Fruit fly (Drosophila melanogaster) whole organism, embryonic: ENCODE results near the gene Pcyt1.
A peak's percentile ranks its signal among the peaks of the same experiment; 100 is the strongest.

Experiments used
- Awh ChIP-seq: fragments of 200-800 bp; sonication (Bioruptor generic); IDR thresholded peaks from 2 replicates; pipeline ENCODE4, ENCODE4 v1.3.6; 2022; ENCODE audit warnings: missing biosample characterization, missing genetic modification characterization
- B-H2 ChIP-seq: fragments of 200-800 bp; sonication (Bioruptor generic); optimal IDR thresholded peaks from 2 replicates; lab custom pipeline; 2018; ENCODE audit warnings: missing biosample characterization, mild to moderate bottlenecking, missing genetic modification characterization
- Bdp1 ChIP-seq: fragments of 200-800 bp; sonication (Bioruptor generic); optimal IDR thresholded peaks from 3 replicates; lab custom pipeline; 2016; ENCODE audit warnings: missing biosample characterization, missing genetic modification characterization
- CG10209 ChIP-seq: fragments of 200-800 bp; sonication (Bioruptor generic); optimal IDR thresholded peaks from 3 replicates; lab custom pipeline; 2017; ENCODE audit warnings: missing biosample characterization, mild to moderate bottlenecking, missing genetic modification characterization, missing genetic modification reagents
- CG10321 ChIP-seq: fragments of 200-800 bp; sonication (Bioruptor generic); IDR thresholded peaks from 2 replicates; pipeline ENCODE4 v1.3.6; 2022; ENCODE audit warnings: missing biosample characterization, missing genetic modification characterization
- CG12155 ChIP-seq: fragments of 200-800 bp; sonication (Bioruptor generic); optimal IDR thresholded peaks from 3 replicates; lab custom pipeline; 2016; ENCODE audit warnings: missing biosample characterization, missing genetic modification characterization
- CG14014 ChIP-seq: fragments of 200-800 bp; sonication (Bioruptor generic); IDR thresholded peaks from 2 replicates; pipeline ENCODE4 v1.3.6; 2022; ENCODE audit warnings: missing biosample characterization, missing genetic modification characterization
- CG14860 ChIP-seq: fragments of 200-800 bp; sonication (Bioruptor generic); IDR thresholded peaks from 3 replicates; pipeline ENCODE4 v1.3.6; 2022; ENCODE audit warnings: missing biosample characterization, missing genetic modification characterization; ENCODE audit not compliant: partially characterized antibody
- CG16779 ChIP-seq: fragments of 200-800 bp; sonication (Bioruptor generic); IDR thresholded peaks from 2 replicates; pipeline ENCODE4 v1.3.6; 2022; ENCODE audit warnings: missing biosample characterization, missing genetic modification characterization
- CG18619 ChIP-seq: fragments of 200-800 bp; sonication (Bioruptor generic); optimal IDR thresholded peaks from 3 replicates; lab custom pipeline; 2017; ENCODE audit warnings: missing biosample characterization, mild to moderate bottlenecking, missing genetic modification characterization
- CG2129 ChIP-seq: fragments of 200-800 bp; sonication (Bioruptor generic); IDR thresholded peaks from 2 replicates; pipeline ENCODE4 v1.3.6; 2022; ENCODE audit warnings: missing biosample characterization, missing genetic modification characterization; ENCODE audit not compliant: partially characterized antibody
- CG2678 ChIP-seq: fragments of 200-800 bp; sonication (Bioruptor generic); optimal IDR thresholded peaks from 3 replicates; lab custom pipeline; 2019; ENCODE audit warnings: missing biosample characterization, mild to moderate bottlenecking, missing genetic modification characterization, moderate library complexity
- CG3065 ChIP-seq: fragments of 200-800 bp; sonication (Bioruptor generic); optimal IDR thresholded peaks from 2 replicates; lab custom pipeline; 2016; ENCODE audit warnings: missing biosample characterization, missing genetic modification characterization
- CG5245 ChIP-seq: fragments of 200-800 bp; sonication (Bioruptor generic); optimal IDR thresholded peaks from 3 replicates; lab custom pipeline; 2016; ENCODE audit warnings: missing biosample characterization, missing genetic modification characterization
- CG6854 ChIP-seq: fragments of 200-800 bp; sonication (Bioruptor generic); optimal IDR thresholded peaks from 3 replicates; lab custom pipeline; 2017; ENCODE audit warnings: missing biosample characterization, mild to moderate bottlenecking, missing genetic modification characterization
- CG8089 ChIP-seq: fragments of 200-800 bp; sonication (Bioruptor generic); optimal IDR thresholded peaks from 3 replicates; lab custom pipeline; 2016; ENCODE audit warnings: missing biosample characterization, missing genetic modification characterization
- CG8281 ChIP-seq: fragments of 200-800 bp; sonication (Bioruptor generic); optimal IDR thresholded peaks from 2 replicates; lab custom pipeline; 2018; ENCODE audit warnings: missing biosample characterization, mild to moderate bottlenecking, missing genetic modification characterization, moderate library complexity
- CG8290 ChIP-seq, 3 experiments: fragments of 200-800 bp; sonication (Bioruptor generic); optimal IDR thresholded peaks; 2 replicates each; lab custom pipeline; 2016 to 2019; ENCODE audit warnings: missing biosample characterization in 3 of 3, missing genetic modification characterization in 3 of 3, mild to moderate bottlenecking in 2 of 3, moderate library complexity in 1 of 3
- CG8924 ChIP-seq: fragments of 200-800 bp; optimal IDR thresholded peaks from 3 replicates; lab custom pipeline; 2019; ENCODE audit warnings: missing biosample characterization, mild to moderate bottlenecking, missing genetic modification characterization, moderate library complexity
- CG9609 ChIP-seq: fragments of 200-800 bp; sonication (Bioruptor generic); optimal IDR thresholded peaks from 3 replicates; lab custom pipeline; 2016; ENCODE audit warnings: missing biosample characterization, missing genetic modification characterization
- CG9797 ChIP-seq: fragments of 200-800 bp; sonication (Bioruptor generic); optimal IDR thresholded peaks from 3 replicates; lab custom pipeline; 2018; ENCODE audit warnings: missing biosample characterization, mild to moderate bottlenecking, missing genetic modification characterization
- Dbx ChIP-seq: fragments of 200-800 bp; sonication (Bioruptor generic); IDR thresholded peaks from 3 replicates; pipeline ENCODE4 v1.3.6; 2022; ENCODE audit warnings: missing biosample characterization, missing genetic modification characterization
- Hmx ChIP-seq: fragments of 200-800 bp; sonication (Bioruptor generic); optimal IDR thresholded peaks from 2 replicates; lab custom pipeline; 2016; ENCODE audit warnings: missing biosample characterization, missing genetic modification characterization
- Kr ChIP-seq: fragments of 200-800 bp; sonication (Bioruptor generic); optimal IDR thresholded peaks from 2 replicates; lab custom pipeline; 2017; ENCODE audit warnings: missing biosample characterization, mild to moderate bottlenecking, missing genetic modification characterization
- Lpt ChIP-seq: fragments of >200 bp; optimal IDR thresholded peaks from 2 replicates; lab custom pipeline; 2018; ENCODE audit warnings: missing biosample characterization, missing genetic modification characterization
- Meics ChIP-seq: fragments of 200-800 bp; sonication (Bioruptor generic); optimal IDR thresholded peaks from 2 replicates; lab custom pipeline; 2017; ENCODE audit warnings: missing biosample characterization, mild to moderate bottlenecking, missing genetic modification characterization
- Myb ChIP-seq: fragments of 200-800 bp; sonication (Bioruptor generic); optimal IDR thresholded peaks from 2 replicates; lab custom pipeline; 2016; ENCODE audit warnings: missing biosample characterization, missing genetic modification characterization
- NK7.1 ChIP-seq: fragments of 200-800 bp; sonication (Bioruptor generic); optimal IDR thresholded peaks from 3 replicates; lab custom pipeline; 2016; ENCODE audit warnings: missing biosample characterization, missing genetic modification characterization
- Nf-YB ChIP-seq: fragments of 200-800 bp; sonication (Bioruptor generic); optimal IDR thresholded peaks from 3 replicates; lab custom pipeline; 2019; ENCODE audit warnings: missing biosample characterization, mild to moderate bottlenecking, missing genetic modification characterization, moderate library complexity
- Sox102F ChIP-seq: fragments of 200-800 bp; sonication (Bioruptor generic); optimal IDR thresholded peaks from 2 replicates; lab custom pipeline; 2018; ENCODE audit warnings: missing biosample characterization, mild to moderate bottlenecking, missing genetic modification characterization, moderate library complexity
- Sry-β ChIP-seq: fragments of 200-800 bp; sonication (Bioruptor generic); optimal IDR thresholded peaks from 2 replicates; lab custom pipeline; 2018; ENCODE audit warnings: missing biosample characterization, mild to moderate bottlenecking, missing genetic modification characterization, moderate library complexity
- Stat92E ChIP-seq, 3 experiments: fragments of >200 bp in 2 of 3; fragments of 200-800 bp in 1 of 3; sonication (Bioruptor generic) in 1 of 3; optimal IDR thresholded peaks; 2 replicates each; lab custom pipeline; 2017 to 2019; ENCODE audit warnings: missing biosample characterization in 3 of 3, missing genetic modification characterization in 3 of 3, mild to moderate bottlenecking in 1 of 3, moderate library complexity in 1 of 3
- Xrp1 ChIP-seq: fragments of 200-800 bp; sonication (Bioruptor generic); IDR thresholded peaks from 2 replicates; pipeline ENCODE4 v1.3.6; 2022; ENCODE audit warnings: missing biosample characterization, missing genetic modification characterization
- ap ChIP-seq: fragments of 200-800 bp; sonication (Bioruptor generic); IDR thresholded peaks from 2 replicates; pipeline ENCODE4 v1.3.6; 2022; ENCODE audit warnings: missing biosample characterization, missing genetic modification characterization
- bab2 ChIP-seq: fragments of 200-800 bp; sonication (Bioruptor generic); optimal IDR thresholded peaks from 2 replicates; lab custom pipeline; 2016; ENCODE audit warnings: missing biosample characterization, missing genetic modification characterization
- chinmo ChIP-seq: fragments of 200-800 bp; sonication (Bioruptor generic); IDR thresholded peaks from 4 replicates; pipeline ENCODE4 v1.3.6; 2022; ENCODE audit warnings: missing biosample characterization, missing genetic modification characterization; ENCODE audit not compliant: partially characterized antibody
- crol ChIP-seq: fragments of 200-800 bp; sonication (Bioruptor generic); IDR thresholded peaks from 2 replicates; pipeline ENCODE4 v1.3.6; 2022; ENCODE audit warnings: missing biosample characterization, missing genetic modification characterization
- crp ChIP-seq, 2 experiments: fragments of 200-800 bp; sonication (Bioruptor generic); optimal IDR thresholded peaks; 2 replicates in 1 of 2; 3 replicates in 1 of 2; lab custom pipeline; 2017; ENCODE audit warnings: missing biosample characterization in 2 of 2, missing genetic modification characterization in 2 of 2, mild to moderate bottlenecking in 1 of 2, moderate library complexity in 1 of 2
- danr ChIP-seq: fragments of 200-800 bp; sonication (Bioruptor generic); IDR thresholded peaks from 2 replicates; pipeline ENCODE4 v1.3.6; 2022; ENCODE audit warnings: missing biosample characterization, missing genetic modification characterization
- dmrt99B ChIP-seq: fragments of 200-800 bp; sonication (Bioruptor generic); optimal IDR thresholded peaks from 2 replicates; lab custom pipeline; 2018; ENCODE audit warnings: missing biosample characterization, mild to moderate bottlenecking, missing genetic modification characterization, moderate library complexity
- gcm ChIP-seq: fragments of 200-800 bp; sonication (Bioruptor generic); optimal IDR thresholded peaks from 2 replicates; lab custom pipeline; 2019; ENCODE audit warnings: missing biosample characterization, mild to moderate bottlenecking, missing genetic modification characterization, moderate library complexity
- inv ChIP-seq: fragments of 200-800 bp; sonication (Bioruptor generic); IDR thresholded peaks from 2 replicates; pipeline ENCODE4 v1.3.6; 2022; ENCODE audit warnings: missing biosample characterization, missing genetic modification characterization; ENCODE audit not compliant: partially characterized antibody
- klu ChIP-seq: fragments of 200-800 bp; sonication (Bioruptor generic); IDR thresholded peaks from 2 replicates; pipeline ENCODE4 v1.3.6; 2022; ENCODE audit warnings: missing biosample characterization, missing genetic modification characterization
- lab ChIP-seq: fragments of 200-800 bp; sonication (Bioruptor generic); optimal IDR thresholded peaks from 3 replicates; lab custom pipeline; 2017; ENCODE audit warnings: missing biosample characterization, missing genetic modification characterization, mild to moderate bottlenecking, moderate library complexity, missing genetic modification reagents
- stwl ChIP-seq: fragments of 200-800 bp; sonication (Bioruptor generic); optimal IDR thresholded peaks from 3 replicates; lab custom pipeline; 2018; ENCODE audit warnings: missing biosample characterization, mild to moderate bottlenecking, missing genetic modification characterization, moderate library complexity
- zen2 ChIP-seq: fragments of 200-800 bp; sonication (Bioruptor generic); IDR thresholded peaks from 3 replicates; pipeline ENCODE4 v1.3.6; 2022; ENCODE audit warnings: missing biosample characterization, missing genetic modification characterization; ENCODE audit not compliant: partially characterized antibody
- zf30C ChIP-seq: fragments of 200-800 bp; sonication (Bioruptor generic); optimal IDR thresholded peaks from 3 replicates; lab custom pipeline; 2018; ENCODE audit warnings: missing biosample characterization, mild to moderate bottlenecking, missing genetic modification characterization

Pcyt1 gene

dm6 chr3L:1568225-1569161, 22.6 kb downstream of the Pcyt1 start, which contains the start of gene CG7879 (continued):
- TF ChIP-seq CG10209 (GFP tag; lab: Kevin White, UChicago) (peak; percentile 16), CG9609 (GFP tag; lab: Kevin White, UChicago) (no peak), CG10321 (no peak), gcm (GFP tag; lab: Kevin White, UChicago) (peak; percentile 7), CG8089 (GFP tag; lab: Kevin White, UChicago) (no peak), CG3065 (no peak), CG9797 (GFP tag; lab: Kevin White, UChicago) (peak; percentile 66), bab2 (GFP tag; lab: Kevin White, UChicago) (no peak), CG12155 (GFP tag; lab: Kevin White, UChicago) (peak; percentile 20), CG14014 (GFP tag; lab: Robert Waterston, UW) (no peak), Dbx (GFP tag; lab: Robert Waterston, UW) (0 out of 3 replicates have a peak, but pooled peaks have one; percentile 17), Sry-β (GFP tag; lab: Kevin White, UChicago) (no peak), chinmo (GFP tag; lab: Robert Waterston, UW) (0 out of 4 replicates have a peak, but pooled peaks have one; percentile 35), Xrp1 (0 out of 2 replicates have a peak, but pooled peaks have one; percentile 13), Nf-YB (GFP tag; lab: Kevin White, UChicago) (no peak), stwl (tag; lab: Kevin White, UChicago) (peak; percentile 5), CG2678 (tag; lab: Kevin White, UChicago) (no peak), B-H2 (no peak), zen2 (GFP tag; lab: Robert Waterston, UW) (no peak), dmrt99B (tag; lab: Kevin White, UChicago) (no peak), ap (GFP tag; lab: Robert Waterston, UW) (no peak), klu (GFP tag; lab: Robert Waterston, UW) (peak; percentile 92), zf30C (GFP tag; lab: Kevin White, UChicago) (no peak), Myb (GFP tag; lab: Kevin White, UChicago) (no peak), Lpt (GFP tag; lab: Kevin White, UChicago) (no peak), Bdp1 (no peak), CG5245 (GFP tag; lab: Kevin White, UChicago) (no peak), Hmx (no peak), CG8290 (GFP tag; optimal IDR thresholded peaks at IDR 0.05; lab: Kevin White, UChicago) (no peak), CG8290 (tag; optimal IDR thresholded peaks at IDR 0.05; lab: Kevin White, UChicago) (no peak), Kr (no peak), danr (GFP tag; lab: Robert Waterston, UW) (no peak), lab (GFP tag; lab: Kevin White, UChicago) (peak; percentile 42), Sox102F (GFP tag; lab: Kevin White, UChicago) (no peak), Meics (GFP tag; lab: Kevin White, UChicago) (peak; percentile 51), CG14860 (GFP tag; lab: Robert Waterston, UW) (no peak), CG8281 (tag; lab: Kevin White, UChicago) (no peak), crp (GFP tag; optimal IDR thresholded peaks at IDR 0.05; lab: Kevin White, UChicago) (peak in 1 of 2 experiments; percentile 73), NK7.1 (no peak), crol (GFP tag; lab: Robert Waterston, UW) (peak; percentile 90), CG2129 (GFP tag; lab: Robert Waterston, UW) (no peak), Stat92E (GFP tag; optimal IDR thresholded peaks at IDR 0.05; lab: Kevin White, UChicago) (peak in 1 of 3 experiments; percentile 37), CG8924 (tag; lab: Kevin White, UChicago) (peak; percentile 47), CG18619 (GFP tag; lab: Kevin White, UChicago) (peak; percentile 7), CG6854 (GFP tag; lab: Kevin White, UChicago) (peak; percentile 18), CG16779 (GFP tag; lab: Robert Waterston, UW) (no peak), Awh (GFP tag; lab: Robert Waterston, UW) (no peak), inv (GFP tag; lab: Robert Waterston, UW) (no peak)
